Worm (Caenorhabditis elegans) whole organism, late embryonic: ENCODE measurements around the gene T09B9.5.

Experiments
- C08G9.2 ChIP-seq: sonication (generic microtip); optimal IDR thresholded peaks from 2 replicates; lab custom pipeline; 2016; ENCODE audit warnings: mild to moderate bottlenecking, missing genetic modification characterization, moderate library complexity, missing compliant biosample characterization
- C38D4.7 ChIP-seq: fragments of 200-800 bp; sonication (Bioruptor generic); optimal IDR thresholded peaks from 2 replicates; lab custom pipeline; 2018; ENCODE audit warnings: mild to moderate bottlenecking, missing genetic modification characterization, moderate library complexity, missing compliant biosample characterization
- F13H6.1 ChIP-seq: sonication (generic microtip); optimal IDR thresholded peaks from 2 replicates; lab custom pipeline; 2016; ENCODE audit warnings: missing genetic modification characterization, missing compliant biosample characterization
- T23F11.4 ChIP-seq: fragments of 200-800 bp; sonication (Bioruptor generic); optimal IDR thresholded peaks from 2 replicates; lab custom pipeline; 2018; ENCODE audit warnings: mild to moderate bottlenecking, missing genetic modification characterization, missing compliant biosample characterization
- ceh-14 ChIP-seq: sonication (generic microtip); optimal IDR thresholded peaks from 2 replicates; lab custom pipeline; 2016; ENCODE audit warnings: missing genotype, missing genetic modification characterization, missing compliant biosample characterization
- ceh-18 ChIP-seq: sonication (generic microtip); optimal IDR thresholded peaks from 2 replicates; lab custom pipeline; 2016; ENCODE audit warnings: missing genetic modification characterization, missing compliant biosample characterization
- ceh-2 ChIP-seq: sonication (generic microtip); optimal IDR thresholded peaks from 2 replicates; lab custom pipeline; 2016; ENCODE audit warnings: missing genotype, missing genetic modification characterization, missing compliant biosample characterization
- ceh-22 ChIP-seq: sonication (generic microtip); optimal IDR thresholded peaks from 2 replicates; lab custom pipeline; 2017; ENCODE audit warnings: missing biosample characterization, missing genetic modification characterization
- ceh-24 ChIP-seq: sonication (generic microtip); optimal IDR thresholded peaks from 2 replicates; lab custom pipeline; 2016; ENCODE audit warnings: mild to moderate bottlenecking, missing genetic modification characterization, missing compliant biosample characterization
- ceh-34 ChIP-seq: sonication (generic microtip); optimal IDR thresholded peaks from 2 replicates; lab custom pipeline; 2016; ENCODE audit warnings: mild to moderate bottlenecking, missing genetic modification characterization, missing compliant biosample characterization
- ceh-45 ChIP-seq: fragments of 200-800 bp; sonication (Bioruptor generic); IDR thresholded peaks from 2 replicates; pipeline ENCODE4 v1.3.6; 2022; ENCODE audit warnings: missing genetic modification reagents, missing genetic modification characterization, missing compliant biosample characterization
- ceh-48 ChIP-seq: sonication (generic microtip); optimal IDR thresholded peaks from 2 replicates; lab custom pipeline; 2016; ENCODE audit warnings: missing genetic modification characterization, inconsistent platforms, missing compliant biosample characterization
- ceh-6 ChIP-seq: fragments of 200-800 bp; sonication (Bioruptor generic); optimal IDR thresholded peaks from 2 replicates; lab custom pipeline; 2018; ENCODE audit warnings: mild to moderate bottlenecking, missing genetic modification characterization, missing compliant biosample characterization
- ceh-9 ChIP-seq: sonication (generic microtip); optimal IDR thresholded peaks from 2 replicates; lab custom pipeline; 2016; ENCODE audit warnings: mild to moderate bottlenecking, missing genetic modification characterization, inconsistent platforms, missing compliant biosample characterization
- che-1 ChIP-seq: sonication (generic microtip); optimal IDR thresholded peaks from 2 replicates; lab custom pipeline; 2016; ENCODE audit warnings: mild to moderate bottlenecking, missing genetic modification characterization, missing compliant biosample characterization
- dmd-4 ChIP-seq: sonication (generic microtip); optimal IDR thresholded peaks from 2 replicates; lab custom pipeline; 2016; ENCODE audit warnings: borderline replicate concordance, missing genetic modification characterization, missing compliant biosample characterization
- elt-2 ChIP-seq: sonication (generic microtip); optimal IDR thresholded peaks from 2 replicates; lab custom pipeline; 2016; ENCODE audit warnings: missing genetic modification reagents, missing genetic modification characterization, missing compliant biosample characterization
- elt-4 ChIP-seq: sonication (generic microtip); optimal IDR thresholded peaks from 2 replicates; lab custom pipeline; 2016; ENCODE audit warnings: missing genetic modification characterization, missing compliant biosample characterization
- eyg-1 ChIP-seq: sonication (generic microtip); optimal IDR thresholded peaks from 2 replicates; lab custom pipeline; 2016; ENCODE audit warnings: missing genotype, missing genetic modification characterization, missing compliant biosample characterization
- fax-1 ChIP-seq: sonication (generic microtip); optimal IDR thresholded peaks from 2 replicates; lab custom pipeline; 2016; ENCODE audit warnings: missing genotype, missing genetic modification characterization, missing compliant biosample characterization
- fkh-6 ChIP-seq: sonication (generic microtip); optimal IDR thresholded peaks from 2 replicates; lab custom pipeline; 2016; ENCODE audit warnings: missing genetic modification characterization, missing compliant biosample characterization
- gmeb-2 ChIP-seq: sonication (generic microtip); optimal IDR thresholded peaks from 2 replicates; lab custom pipeline; 2016; ENCODE audit warnings: missing genetic modification characterization, inconsistent platforms, missing compliant biosample characterization
- hlh-15 ChIP-seq: sonication (generic microtip); optimal IDR thresholded peaks from 2 replicates; lab custom pipeline; 2016; ENCODE audit warnings: missing genetic modification characterization, missing compliant biosample characterization
- hlh-30 ChIP-seq: sonication (generic microtip); optimal IDR thresholded peaks from 2 replicates; lab custom pipeline; 2017; ENCODE audit warnings: antibody characterized with exemption, missing genetic modification characterization, missing compliant biosample characterization; ENCODE audit not compliant: insufficient read depth
- hlh-6 ChIP-seq: sonication (generic microtip); optimal IDR thresholded peaks from 2 replicates; lab custom pipeline; 2016; ENCODE audit warnings: missing genotype, missing genetic modification characterization, missing compliant biosample characterization
- hlh-8 ChIP-seq: sonication (generic microtip); optimal IDR thresholded peaks from 2 replicates; lab custom pipeline; 2016; ENCODE audit warnings: missing genotype, missing genetic modification characterization, missing compliant biosample characterization
- lim-6 ChIP-seq: sonication (generic microtip); optimal IDR thresholded peaks from 2 replicates; lab custom pipeline; 2016; ENCODE audit warnings: missing genetic modification characterization, missing compliant biosample characterization
- lin-11 ChIP-seq: fragments of 200-800 bp; sonication (Bioruptor generic); optimal IDR thresholded peaks from 2 replicates; lab custom pipeline; 2018; ENCODE audit warnings: mild to moderate bottlenecking, missing genetic modification characterization, missing compliant biosample characterization
- mec-3 ChIP-seq: sonication (generic microtip); optimal IDR thresholded peaks from 2 replicates; lab custom pipeline; 2016; ENCODE audit warnings: borderline replicate concordance, missing genetic modification characterization, missing compliant biosample characterization
- nfya-1 ChIP-seq: sonication (generic microtip); optimal IDR thresholded peaks from 2 replicates; lab custom pipeline; 2017; ENCODE audit warnings: missing genetic modification characterization, mild to moderate bottlenecking, missing compliant biosample characterization, antibody characterized with exemption, moderate library complexity
- nhr-11 ChIP-seq: fragments of 150-350 bp; optimal IDR thresholded peaks from 2 replicates; lab custom pipeline; 2014; ENCODE audit warnings: missing biosample characterization, missing genetic modification characterization
- nhr-232 ChIP-seq: sonication (generic microtip); optimal IDR thresholded peaks from 2 replicates; lab custom pipeline; 2016; ENCODE audit warnings: missing genetic modification characterization, missing compliant biosample characterization
- npax-4 ChIP-seq: sonication (generic microtip); optimal IDR thresholded peaks from 2 replicates; lab custom pipeline; 2016; ENCODE audit warnings: missing genetic modification characterization, missing compliant biosample characterization
- odd-2 ChIP-seq: sonication (generic microtip); optimal IDR thresholded peaks from 2 replicates; lab custom pipeline; 2017; ENCODE audit warnings: antibody characterized with exemption, mild to moderate bottlenecking, missing genetic modification characterization, missing compliant biosample characterization
- pag-3 ChIP-seq: sonication (generic microtip); optimal IDR thresholded peaks from 2 replicates; lab custom pipeline; 2016; ENCODE audit warnings: missing compliant biosample characterization, missing genetic modification characterization, borderline replicate concordance
- pat-9 ChIP-seq: fragments of 200-800 bp; sonication (Bioruptor generic); optimal IDR thresholded peaks from 2 replicates; lab custom pipeline; 2018; ENCODE audit warnings: mild to moderate bottlenecking, missing genetic modification characterization, moderate library complexity, missing compliant biosample characterization
- pha-2 ChIP-seq: sonication (generic microtip); optimal IDR thresholded peaks from 2 replicates; lab custom pipeline; 2017; ENCODE audit warnings: mild to moderate bottlenecking, missing genetic modification characterization, missing compliant biosample characterization
- pros-1 ChIP-seq: fragments of 150-350 bp; optimal IDR thresholded peaks from 2 replicates; lab custom pipeline; 2014; ENCODE audit warnings: missing biosample characterization, missing genetic modification reagents, missing genetic modification characterization
- sdc-2 ChIP-seq: sonication (generic microtip); optimal IDR thresholded peaks from 2 replicates; lab custom pipeline; 2016; ENCODE audit warnings: missing genotype, missing genetic modification characterization, missing compliant biosample characterization
- sox-2 ChIP-seq: fragments of 200-800 bp; sonication (Bioruptor generic); IDR thresholded peaks from 2 replicates; pipeline ENCODE4 v1.3.6; 2022; ENCODE audit warnings: missing genetic modification reagents, missing genetic modification characterization, missing compliant biosample characterization
- sox-4 ChIP-seq: sonication (generic microtip); optimal IDR thresholded peaks from 2 replicates; lab custom pipeline; 2017; ENCODE audit warnings: mild to moderate bottlenecking, missing genetic modification characterization, inconsistent platforms, missing compliant biosample characterization
- tbx-2 ChIP-seq: sonication (generic microtip); optimal IDR thresholded peaks from 2 replicates; lab custom pipeline; 2016; ENCODE audit warnings: missing genetic modification characterization, missing compliant biosample characterization
- tbx-7 ChIP-seq: sonication (generic microtip); optimal IDR thresholded peaks from 2 replicates; lab custom pipeline; 2016; ENCODE audit warnings: missing genotype, missing genetic modification characterization, missing compliant biosample characterization
- unc-3 ChIP-seq, 2 experiments: fragments of 200-800 bp in 1 of 2; sonication (Bioruptor generic) in 1 of 2; sonication (generic microtip) in 1 of 2; conservative IDR thresholded peaks in 1 of 2; optimal IDR thresholded peaks in 1 of 2; 2 replicates each; pipeline versions ENCODE4 v1.3.6 to Lab custom; 2016 to 2022; ENCODE audit warnings: missing compliant biosample characterization in 2 of 2, missing genetic modification characterization in 2 of 2, missing genetic modification reagents in 1 of 2
- unc-55 ChIP-seq: sonication (generic microtip); optimal IDR thresholded peaks from 2 replicates; lab custom pipeline; 2017; ENCODE audit warnings: missing biosample characterization, missing genetic modification reagents, missing genetic modification characterization
- unc-86 ChIP-seq: sonication (generic microtip); optimal IDR thresholded peaks from 2 replicates; lab custom pipeline; 2016; ENCODE audit warnings: missing genetic modification characterization, missing compliant biosample characterization
- ztf-16 ChIP-seq: sonication (generic microtip); optimal IDR thresholded peaks from 2 replicates; lab custom pipeline; 2017; ENCODE audit warnings: missing genetic modification characterization, missing compliant biosample characterization

The T09B9.5 gene

DNA sequence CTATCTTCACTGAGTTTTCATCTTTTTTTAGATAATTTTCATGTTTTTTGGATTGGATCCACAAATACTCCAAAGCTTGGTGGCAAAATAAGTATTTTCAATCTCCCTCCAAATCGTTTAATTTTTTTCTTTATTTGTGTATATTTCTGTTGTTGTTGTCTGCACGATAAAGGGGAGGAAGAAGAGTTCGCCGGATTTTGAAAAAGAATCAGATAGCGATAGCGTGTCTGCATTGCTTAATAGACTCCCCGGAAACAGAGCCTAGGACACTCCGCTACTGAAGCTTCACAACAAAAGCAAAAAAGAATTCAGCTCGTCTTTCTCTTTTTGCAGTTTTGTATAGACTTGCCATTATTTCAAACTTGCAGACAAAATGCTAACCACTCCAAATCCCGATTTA, at the start of gene T09B9.5:
T09B9.5 (plus strand) TSS at position 301 of the 400 bp plus-strand sequence.
- no peak for TF ChIP-seq nhr-11 (tag; lab: Kevin White, UChicago)
- no peak for TF ChIP-seq sdc-2 (tag; lab: Kevin White, UChicago)
- no peak for TF ChIP-seq fkh-6 (tag; lab: Kevin White, UChicago)
- TF ChIP-seq ceh-22 (tag; lab: Kevin White, UChicago), result no peak
- no peak for TF ChIP-seq hlh-30 (tag; lab: Kevin White, UChicago)

DNA sequence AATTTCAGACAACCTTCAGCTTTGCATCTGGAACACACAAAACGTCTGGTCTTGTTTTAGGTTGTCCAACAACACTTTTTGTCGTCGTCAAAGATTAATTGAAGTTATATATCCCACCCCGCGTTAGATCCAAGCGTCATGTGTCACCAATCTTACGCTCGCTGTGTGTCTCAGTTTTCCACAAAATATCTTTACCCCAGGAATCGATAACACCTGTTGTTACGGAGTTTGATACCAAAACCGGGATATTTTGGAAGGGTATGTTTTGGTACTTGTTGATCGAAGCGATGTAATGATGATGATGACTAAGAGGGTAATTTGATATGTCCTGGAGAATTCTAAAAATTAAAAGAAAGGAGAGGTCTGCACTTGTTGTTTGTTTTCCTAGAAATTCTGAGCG, 42.1 kb upstream of the T09B9.5 start:
- TF ChIP-seq ceh-6 (GFP tag; lab: Kevin White, UChicago) (no peak), ceh-34 (tag; lab: Kevin White, UChicago) (peak; percentile 4), ceh-14 (no peak), sox-4 (tag; lab: Kevin White, UChicago) (no peak), hlh-8 (tag; lab: Kevin White, UChicago) (no peak), nhr-232 (tag; lab: Kevin White, UChicago) (no peak), unc-55 (GFP tag; lab: Kevin White, UChicago) (peak; percentile 66), lim-6 (no peak), npax-4 (tag; lab: Kevin White, UChicago) (no peak), fkh-6 (tag; lab: Kevin White, UChicago) (no peak), hlh-30 (tag; lab: Kevin White, UChicago) (no peak), elt-4 (no peak), odd-2 (no peak), C08G9.2 (tag; lab: Kevin White, UChicago) (no peak), gmeb-2 (tag; lab: Kevin White, UChicago) (no peak), che-1 (tag; lab: Kevin White, UChicago) (no peak), elt-2 (no peak), F13H6.1 (tag; lab: Kevin White, UChicago) (no peak)
- TF ChIP-seq, all 69 proteins: peak for 2

- TF ChIP-seq T23F11.4 (GFP tag; lab: Kevin White, UChicago) (no peak), tbx-2 (peak; percentile 39), F13H6.1 (tag; lab: Kevin White, UChicago) (peak; percentile 0), eyg-1 (tag; lab: Kevin White, UChicago) (no peak), nhr-11 (tag; lab: Kevin White, UChicago) (no peak), hlh-15 (tag; lab: Kevin White, UChicago) (no peak), ceh-22 (tag; lab: Kevin White, UChicago) (no peak), ceh-48 (tag; lab: Kevin White, UChicago) (no peak), fax-1 (no peak), sox-4 (tag; lab: Kevin White, UChicago) (no peak), ceh-9 (no peak), sdc-2 (tag; lab: Kevin White, UChicago) (peak; percentile 29), mec-3 (tag; lab: Kevin White, UChicago) (no peak), ceh-34 (tag; lab: Kevin White, UChicago) (peak; percentile 63), pat-9 (tag; lab: Kevin White, UChicago) (no peak), pha-2 (tag; lab: Kevin White, UChicago) (no peak), elt-4 (no peak), pag-3 (tag; lab: Kevin White, UChicago) (no peak), ceh-2 (tag; lab: Kevin White, UChicago) (no peak), unc-55 (GFP tag; lab: Kevin White, UChicago) (peak; percentile 0), C38D4.7 (GFP tag; lab: Kevin White, UChicago) (no peak), tbx-7 (tag; lab: Kevin White, UChicago) (no peak), elt-2 (no peak), ztf-16 (no peak), dmd-4 (tag; lab: Kevin White, UChicago) (no peak), nfya-1 (tag; lab: Kevin White, UChicago) (peak; percentile 12), lin-11 (tag; lab: Kevin White, UChicago) (no peak), unc-86 (tag; lab: Kevin White, UChicago) (no peak), pros-1 (tag; lab: Kevin White, UChicago) (no peak), hlh-6 (peak; percentile 65), ceh-24 (tag; lab: Kevin White, UChicago) (no peak), unc-3 (GFP tag; conservative IDR thresholded peaks at IDR 0.05; lab: Robert Waterston, UW) (no peak), unc-3 (tag; optimal IDR thresholded peaks at IDR 0.05; lab: Kevin White, UChicago) (no peak), sox-2 (GFP tag; lab: Robert Waterston, UW) (no peak), ceh-18 (peak; percentile 69), ceh-45 (GFP tag; lab: Robert Waterston, UW) (no peak)
Observed at ce11 chrX:9737730-9738129, 39.9 kb upstream of the T09B9.5 start, which contains the start of gene F15G9.5. F15G9.5 (minus strand) TSS chrX:9737888.
